Worm (Caenorhabditis elegans) whole organism, late embryonic: ENCODE measurements around the gene H42K12.3.

Source experiments
- C08G9.2 ChIP-seq: sonication (generic microtip); optimal IDR thresholded peaks from 2 replicates; lab custom pipeline; 2016; ENCODE audit warnings: mild to moderate bottlenecking, missing genetic modification characterization, moderate library complexity, missing compliant biosample characterization
- C38D4.7 ChIP-seq: fragments of 200-800 bp; sonication (Bioruptor generic); optimal IDR thresholded peaks from 2 replicates; lab custom pipeline; 2018; ENCODE audit warnings: mild to moderate bottlenecking, missing genetic modification characterization, moderate library complexity, missing compliant biosample characterization
- K02D7.2 ChIP-seq: sonication (generic microtip); optimal IDR thresholded peaks from 2 replicates; lab custom pipeline; 2017; ENCODE audit warnings: mild to moderate bottlenecking, missing genetic modification characterization, missing compliant biosample characterization
- K09A11.1 ChIP-seq: sonication (generic microtip); optimal IDR thresholded peaks from 2 replicates; lab custom pipeline; 2017; ENCODE audit warnings: antibody characterized with exemption, mild to moderate bottlenecking, missing genetic modification characterization, missing compliant biosample characterization; ENCODE audit not compliant: insufficient read depth
- Y22D7AL.16 ChIP-seq: sonication (generic microtip); optimal IDR thresholded peaks from 2 replicates; lab custom pipeline; 2016; ENCODE audit warnings: missing genetic modification characterization, missing compliant biosample characterization
- ahr-1 ChIP-seq: sonication (generic microtip); optimal IDR thresholded peaks from 2 replicates; lab custom pipeline; 2016; ENCODE audit warnings: missing genetic modification characterization, missing compliant biosample characterization
- ama-1 ChIP-seq: fragments of 150-350 bp; optimal IDR thresholded peaks from 2 replicates; lab custom pipeline; 2014
- ceh-18 ChIP-seq: sonication (generic microtip); optimal IDR thresholded peaks from 2 replicates; lab custom pipeline; 2016; ENCODE audit warnings: missing genetic modification characterization, missing compliant biosample characterization
- ceh-2 ChIP-seq: sonication (generic microtip); optimal IDR thresholded peaks from 2 replicates; lab custom pipeline; 2016; ENCODE audit warnings: missing genotype, missing genetic modification characterization, missing compliant biosample characterization
- ceh-22 ChIP-seq: sonication (generic microtip); optimal IDR thresholded peaks from 2 replicates; lab custom pipeline; 2017; ENCODE audit warnings: missing biosample characterization, missing genetic modification characterization
- ceh-34 ChIP-seq: sonication (generic microtip); optimal IDR thresholded peaks from 2 replicates; lab custom pipeline; 2016; ENCODE audit warnings: mild to moderate bottlenecking, missing genetic modification characterization, missing compliant biosample characterization
- ceh-45 ChIP-seq: fragments of 200-800 bp; sonication (Bioruptor generic); IDR thresholded peaks from 2 replicates; pipeline ENCODE4 v1.3.6; 2022; ENCODE audit warnings: missing genetic modification reagents, missing genetic modification characterization, missing compliant biosample characterization
- ceh-48 ChIP-seq: sonication (generic microtip); optimal IDR thresholded peaks from 2 replicates; lab custom pipeline; 2016; ENCODE audit warnings: missing genetic modification characterization, inconsistent platforms, missing compliant biosample characterization
- ceh-9 ChIP-seq: sonication (generic microtip); optimal IDR thresholded peaks from 2 replicates; lab custom pipeline; 2016; ENCODE audit warnings: mild to moderate bottlenecking, missing genetic modification characterization, inconsistent platforms, missing compliant biosample characterization
- dmd-4 ChIP-seq: sonication (generic microtip); optimal IDR thresholded peaks from 2 replicates; lab custom pipeline; 2016; ENCODE audit warnings: borderline replicate concordance, missing genetic modification characterization, missing compliant biosample characterization
- dve-1 ChIP-seq: sonication (generic microtip); optimal IDR thresholded peaks from 2 replicates; lab custom pipeline; 2017; ENCODE audit warnings: antibody characterized with exemption, mild to moderate bottlenecking, missing genetic modification characterization, missing compliant biosample characterization
- elt-2 ChIP-seq: sonication (generic microtip); optimal IDR thresholded peaks from 2 replicates; lab custom pipeline; 2016; ENCODE audit warnings: missing genetic modification reagents, missing genetic modification characterization, missing compliant biosample characterization
- elt-4 ChIP-seq: sonication (generic microtip); optimal IDR thresholded peaks from 2 replicates; lab custom pipeline; 2016; ENCODE audit warnings: missing genetic modification characterization, missing compliant biosample characterization
- fax-1 ChIP-seq: sonication (generic microtip); optimal IDR thresholded peaks from 2 replicates; lab custom pipeline; 2016; ENCODE audit warnings: missing genotype, missing genetic modification characterization, missing compliant biosample characterization
- fkh-10 ChIP-seq: fragments of 150-350 bp; optimal IDR thresholded peaks from 2 replicates; lab custom pipeline; 2014; ENCODE audit warnings: missing biosample characterization, missing genetic modification reagents, missing genetic modification characterization
- fkh-6 ChIP-seq: sonication (generic microtip); optimal IDR thresholded peaks from 2 replicates; lab custom pipeline; 2016; ENCODE audit warnings: missing genetic modification characterization, missing compliant biosample characterization
- gmeb-2 ChIP-seq: sonication (generic microtip); optimal IDR thresholded peaks from 2 replicates; lab custom pipeline; 2016; ENCODE audit warnings: missing genetic modification characterization, inconsistent platforms, missing compliant biosample characterization
- hlh-13 ChIP-seq: fragments of 200-800 bp; sonication (Bioruptor generic); optimal IDR thresholded peaks from 2 replicates; lab custom pipeline; 2018; ENCODE audit warnings: mild to moderate bottlenecking, missing genetic modification characterization, missing compliant biosample characterization
- hlh-15 ChIP-seq: sonication (generic microtip); optimal IDR thresholded peaks from 2 replicates; lab custom pipeline; 2016; ENCODE audit warnings: missing genetic modification characterization, missing compliant biosample characterization
- hlh-30 ChIP-seq: sonication (generic microtip); optimal IDR thresholded peaks from 2 replicates; lab custom pipeline; 2017; ENCODE audit warnings: antibody characterized with exemption, missing genetic modification characterization, missing compliant biosample characterization; ENCODE audit not compliant: insufficient read depth
- lim-6 ChIP-seq: sonication (generic microtip); optimal IDR thresholded peaks from 2 replicates; lab custom pipeline; 2016; ENCODE audit warnings: missing genetic modification characterization, missing compliant biosample characterization
- lin-11 ChIP-seq: fragments of 200-800 bp; sonication (Bioruptor generic); optimal IDR thresholded peaks from 2 replicates; lab custom pipeline; 2018; ENCODE audit warnings: mild to moderate bottlenecking, missing genetic modification characterization, missing compliant biosample characterization
- mec-3 ChIP-seq: sonication (generic microtip); optimal IDR thresholded peaks from 2 replicates; lab custom pipeline; 2016; ENCODE audit warnings: borderline replicate concordance, missing genetic modification characterization, missing compliant biosample characterization
- nhr-11 ChIP-seq: fragments of 150-350 bp; optimal IDR thresholded peaks from 2 replicates; lab custom pipeline; 2014; ENCODE audit warnings: missing biosample characterization, missing genetic modification characterization
- nhr-232 ChIP-seq: sonication (generic microtip); optimal IDR thresholded peaks from 2 replicates; lab custom pipeline; 2016; ENCODE audit warnings: missing genetic modification characterization, missing compliant biosample characterization
- odd-2 ChIP-seq: sonication (generic microtip); optimal IDR thresholded peaks from 2 replicates; lab custom pipeline; 2017; ENCODE audit warnings: antibody characterized with exemption, mild to moderate bottlenecking, missing genetic modification characterization, missing compliant biosample characterization
- pat-9 ChIP-seq: fragments of 200-800 bp; sonication (Bioruptor generic); optimal IDR thresholded peaks from 2 replicates; lab custom pipeline; 2018; ENCODE audit warnings: mild to moderate bottlenecking, missing genetic modification characterization, moderate library complexity, missing compliant biosample characterization
- pax-1 ChIP-seq: fragments of 150-350 bp; optimal IDR thresholded peaks from 2 replicates; lab custom pipeline; 2014; ENCODE audit warnings: missing biosample characterization, missing genetic modification characterization
- pha-2 ChIP-seq: sonication (generic microtip); optimal IDR thresholded peaks from 2 replicates; lab custom pipeline; 2017; ENCODE audit warnings: mild to moderate bottlenecking, missing genetic modification characterization, missing compliant biosample characterization
- pha-4 ChIP-seq: fragments of 150-350 bp; optimal IDR thresholded peaks from 2 replicates; lab custom pipeline; 2018; ENCODE audit warnings: missing biosample characterization, missing genetic modification reagents, missing genetic modification characterization
- pqm-1 ChIP-seq: sonication (generic microtip); optimal IDR thresholded peaks from 2 replicates; lab custom pipeline; 2016; ENCODE audit warnings: missing genetic modification characterization, missing compliant biosample characterization
- sox-2 ChIP-seq: fragments of 200-800 bp; sonication (Bioruptor generic); IDR thresholded peaks from 2 replicates; pipeline ENCODE4 v1.3.6; 2022; ENCODE audit warnings: missing genetic modification reagents, missing genetic modification characterization, missing compliant biosample characterization
- sox-4 ChIP-seq: sonication (generic microtip); optimal IDR thresholded peaks from 2 replicates; lab custom pipeline; 2017; ENCODE audit warnings: mild to moderate bottlenecking, missing genetic modification characterization, inconsistent platforms, missing compliant biosample characterization
- syd-9 ChIP-seq: sonication (generic microtip); optimal IDR thresholded peaks from 2 replicates; lab custom pipeline; 2016; ENCODE audit warnings: mild to moderate bottlenecking, missing genetic modification characterization, moderate library complexity, missing compliant biosample characterization
- tbx-7 ChIP-seq: sonication (generic microtip); optimal IDR thresholded peaks from 2 replicates; lab custom pipeline; 2016; ENCODE audit warnings: missing genotype, missing genetic modification characterization, missing compliant biosample characterization
- unc-42 ChIP-seq: sonication (generic microtip); optimal IDR thresholded peaks from 2 replicates; lab custom pipeline; 2016; ENCODE audit warnings: missing genotype, missing genetic modification characterization, missing compliant biosample characterization
- unc-55 ChIP-seq: sonication (generic microtip); optimal IDR thresholded peaks from 2 replicates; lab custom pipeline; 2017; ENCODE audit warnings: missing biosample characterization, missing genetic modification reagents, missing genetic modification characterization
- unc-86 ChIP-seq: sonication (generic microtip); optimal IDR thresholded peaks from 2 replicates; lab custom pipeline; 2016; ENCODE audit warnings: missing genetic modification characterization, missing compliant biosample characterization
- zip-5 ChIP-seq: sonication (generic microtip); optimal IDR thresholded peaks from 2 replicates; lab custom pipeline; 2016; ENCODE audit warnings: missing genetic modification characterization, missing compliant biosample characterization
- ztf-16 ChIP-seq: sonication (generic microtip); optimal IDR thresholded peaks from 2 replicates; lab custom pipeline; 2017; ENCODE audit warnings: missing genetic modification characterization, missing compliant biosample characterization

Gene H42K12.3

DNA sequence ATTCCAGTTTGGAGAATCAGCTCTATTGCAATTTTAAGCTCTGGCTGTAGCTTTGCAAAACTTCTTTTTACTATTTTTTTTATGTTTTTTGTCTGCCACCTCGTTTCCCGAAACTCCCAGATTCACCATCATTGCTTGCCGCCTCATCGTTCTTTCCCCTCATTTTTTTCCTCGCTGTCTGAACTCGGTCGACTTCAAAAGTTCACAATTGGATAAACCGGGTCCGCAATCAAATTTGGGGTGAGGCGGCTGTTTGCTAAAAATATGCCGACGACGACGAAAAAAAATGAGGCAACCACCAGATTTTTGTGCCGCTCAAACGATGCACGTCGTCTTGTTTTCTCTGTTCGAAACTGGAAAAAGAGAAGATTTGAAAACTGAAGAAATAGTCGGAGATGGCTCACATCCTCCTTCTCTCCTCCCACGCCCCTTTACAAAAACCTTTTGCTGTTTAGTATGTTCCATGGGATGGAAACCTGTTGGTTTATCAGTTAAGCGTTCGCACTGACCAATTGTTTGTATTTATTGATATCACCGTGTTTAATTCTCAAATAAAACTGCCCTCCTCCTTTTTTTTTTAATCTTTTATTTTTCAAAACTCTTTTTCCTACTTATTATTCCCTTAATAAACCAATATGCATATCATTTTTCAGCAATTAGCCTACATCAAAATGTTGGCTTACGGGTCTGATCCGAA is 16.4 kb upstream of the H42K12.3 start, which contains the start of gene dop-4:
dop-4 (plus strand) TSS at position 647 of the 697 bp plus-strand sequence.
- no peak for TF ChIP-seq mec-3
- TF ChIP-seq elt-4 (tag; lab: Kevin White, UChicago) = no peak
- peak; percentile 53 for TF ChIP-seq unc-42 (tag; lab: Kevin White, UChicago)

ce11 chrX:1295713-1296112 is 15.5 kb upstream of the H42K12.3 start:
- TF ChIP-seq pqm-1 (tag; lab: Kevin White, UChicago) (no peak), lin-11 (tag; lab: Kevin White, UChicago) (no peak), nhr-232 (no peak), C38D4.7 (GFP tag; lab: Kevin White, UChicago) (no peak), odd-2 (tag; lab: Kevin White, UChicago) (no peak), sox-2 (GFP tag; lab: Robert Waterston, UW) (no peak), ceh-22 (tag; lab: Kevin White, UChicago) (no peak), dmd-4 (tag; lab: Kevin White, UChicago) (no peak), hlh-15 (no peak), sox-4 (tag; lab: Kevin White, UChicago) (no peak), unc-42 (tag; lab: Kevin White, UChicago) (no peak), K02D7.2 (tag; lab: Kevin White, UChicago) (no peak), elt-2 (no peak), pat-9 (tag; lab: Kevin White, UChicago) (no peak), fkh-10 (no peak), tbx-7 (tag; lab: Kevin White, UChicago) (no peak), ztf-16 (tag; lab: Kevin White, UChicago) (no peak), pax-1 (no peak), ahr-1 (tag; lab: Kevin White, UChicago) (no peak), C08G9.2 (tag; lab: Kevin White, UChicago) (no peak)
- TF ChIP-seq, all 69 proteins: peak for 0

- no peak for TF ChIP-seq ama-1 (lab: Kevin White, UChicago)
- TF ChIP-seq ceh-2 = no peak
- TF ChIP-seq ceh-48 (tag; lab: Kevin White, UChicago) = no peak
- TF ChIP-seq nhr-11 (tag; lab: Kevin White, UChicago) = no peak
- TF ChIP-seq syd-9 (tag; lab: Kevin White, UChicago) = no peak
- TF ChIP-seq lin-11 (tag; lab: Kevin White, UChicago) = no peak
- TF ChIP-seq pha-2 = no peak
- TF ChIP-seq ceh-34 (tag; lab: Kevin White, UChicago) = no peak
- no peak for TF ChIP-seq nhr-232
- no peak for TF ChIP-seq hlh-30
- no peak for TF ChIP-seq C08G9.2 (tag; lab: Kevin White, UChicago)
- no peak for TF ChIP-seq ztf-16 (tag; lab: Kevin White, UChicago)
- no peak for TF ChIP-seq ceh-45 (GFP tag; lab: Robert Waterston, UW)
- TF ChIP-seq fax-1 = no peak
- TF ChIP-seq zip-5 (tag; lab: Kevin White, UChicago) = no peak
- no peak for TF ChIP-seq Y22D7AL.16 (tag; lab: Kevin White, UChicago)
Measured at ce11 chrX:1299849-1300248, 11.3 kb upstream of the H42K12.3 start, which contains the start of gene inso-1. inso-1 (plus strand) TSS chrX:1300149.

- TF ChIP-seq sox-2 (GFP tag; lab: Robert Waterston, UW) (no peak; the same call in 1 of the 2 replicates), ceh-18 (tag; lab: Kevin White, UChicago) (peak; percentile 85), ceh-9 (tag; lab: Kevin White, UChicago) (no peak), ama-1 (lab: Kevin White, UChicago) (no peak), K09A11.1 (tag; lab: Kevin White, UChicago) (no peak), tbx-7 (tag; lab: Kevin White, UChicago) (peak; percentile 56), unc-55 (peak; percentile 65), elt-4 (tag; lab: Kevin White, UChicago) (no peak), mec-3 (peak; percentile 34), gmeb-2 (no peak), hlh-13 (GFP tag; lab: Kevin White, UChicago) (no peak), dve-1 (peak; percentile 58), lim-6 (peak; percentile 36), odd-2 (tag; lab: Kevin White, UChicago) (no peak), hlh-30 (peak; percentile 75), pha-2 (peak; percentile 46), unc-42 (tag; lab: Kevin White, UChicago) (peak; percentile 83), pha-4 (no peak), unc-86 (tag; lab: Kevin White, UChicago) (no peak), fkh-6 (tag; lab: Kevin White, UChicago) (peak; percentile 74), C08G9.2 (tag; lab: Kevin White, UChicago) (peak; percentile 85)
Measured at ce11 chrX:1302267-1302666, 8.9 kb upstream of the H42K12.3 start.
